Worm (Caenorhabditis elegans): ENCODE results near the gene R10D12.10.

R10D12.10 gene

ce11 chrV:13923851-13924250 lies 34.3 kb downstream of the R10D12.10 start, which contains the start of gene srxa-11:
TSS of gene srxa-11 (plus strand) at chrV:13924151.
- TF ChIP-seq mab-5 (tag; optimal IDR thresholded peaks at IDR 0.05) (no peak), ama-1 (optimal IDR thresholded peaks at IDR 0.05) (no peak), lin-13 (GFP tag; optimal IDR thresholded peaks at IDR 0.05) (no peak), mdl-1 (tag; optimal IDR thresholded peaks at IDR 0.05) (no peak)

- TF ChIP-seq alr-1 (tag; optimal IDR thresholded peaks at IDR 0.05) (no peak), sma-3 (GFP tag; optimal IDR thresholded peaks at IDR 0.05) (no peak), nhr-77 (tag; optimal IDR thresholded peaks at IDR 0.05) (no peak), elt-1 (tag; optimal IDR thresholded peaks at IDR 0.05) (no peak), Y55F3AM.14 (GFP tag; optimal IDR thresholded peaks at IDR 0.05) (no peak), nhr-10 (tag; optimal IDR thresholded peaks at IDR 0.05) (no peak), zag-1 (tag; optimal IDR thresholded peaks at IDR 0.05) (no peak), mdl-1 (tag; optimal IDR thresholded peaks at IDR 0.05) (no peak), elt-3 (tag; optimal IDR thresholded peaks at IDR 0.05) (no peak), ceh-82 (tag; optimal IDR thresholded peaks at IDR 0.05) (no peak), C34F6.9 (tag; optimal IDR thresholded peaks at IDR 0.05) (no peak), ceh-16 (tag; optimal IDR thresholded peaks at IDR 0.05) (no peak), snpc-4 (tag; optimal IDR thresholded peaks at IDR 0.05) (no peak), ztf-11 (tag; optimal IDR thresholded peaks at IDR 0.05) (no peak), lin-39 (tag; optimal IDR thresholded peaks at IDR 0.05) (no peak), dmd-4 (tag; optimal IDR thresholded peaks at IDR 0.05) (no peak), ztf-4 (tag; optimal IDR thresholded peaks at IDR 0.05) (no peak), sem-4 (tag; optimal IDR thresholded peaks at IDR 0.05) (no peak)
These were observed 37.4 kb downstream of the R10D12.10 start, which contains the start of gene srx-42 for ce11 chrV:13920730-13921129. TSS of gene srx-42 (plus strand) at chrV:13921030.

DNA sequence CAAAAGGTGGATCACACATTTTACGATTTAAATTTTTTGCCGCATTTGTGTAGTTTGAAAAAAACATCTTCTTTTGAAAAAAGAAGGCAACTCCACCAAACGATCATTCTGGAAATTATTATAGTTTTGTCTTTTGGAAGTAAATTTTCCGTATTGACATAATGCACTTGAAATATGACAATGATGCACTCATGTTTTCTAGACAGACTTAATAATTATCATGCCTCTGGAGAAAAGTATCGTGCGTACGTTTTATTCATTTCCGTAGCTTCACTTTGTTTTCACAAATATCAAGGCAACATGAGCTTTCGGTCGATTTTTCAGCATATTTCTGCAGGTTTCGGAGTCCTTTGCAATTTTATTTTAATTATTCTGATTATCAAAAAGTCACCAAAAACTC lies 39.8 kb downstream of the R10D12.10 start, which contains the start of gene str-250:
Gene str-250, plus strand, starts transcription at position 301 of the 400 bp plus-strand sequence.
- TF ChIP-seq nhr-10 (tag; optimal IDR thresholded peaks at IDR 0.05) (no peak), mbf-1 (tag; optimal IDR thresholded peaks at IDR 0.05) (no peak), Y55F3AM.14 (GFP tag; optimal IDR thresholded peaks at IDR 0.05) (no peak), ztf-4 (tag; optimal IDR thresholded peaks at IDR 0.05) (no peak), aly-2 (tag; optimal IDR thresholded peaks at IDR 0.05) (no peak), lin-13 (GFP tag; optimal IDR thresholded peaks at IDR 0.05) (no peak), ama-1 (optimal IDR thresholded peaks at IDR 0.05) (no peak), sma-3 (GFP tag; optimal IDR thresholded peaks at IDR 0.05) (no peak), mdl-1 (tag; optimal IDR thresholded peaks at IDR 0.05) (no peak)

- TF ChIP-seq mdl-1 (tag; optimal IDR thresholded peaks at IDR 0.05) (no peak), C34F6.9 (tag; optimal IDR thresholded peaks at IDR 0.05) (no peak), peb-1 (tag; optimal IDR thresholded peaks at IDR 0.05) (no peak), nhr-10 (tag; optimal IDR thresholded peaks at IDR 0.05) (no peak), snpc-4 (tag; optimal IDR thresholded peaks at IDR 0.05) (no peak), R02D3.7 (tag; optimal IDR thresholded peaks at IDR 0.05) (no peak), ZK546.5 (tag; optimal IDR thresholded peaks at IDR 0.05) (no peak), nhr-11 (tag; optimal IDR thresholded peaks at IDR 0.05) (no peak)
These were observed 42.0 kb downstream of the R10D12.10 start, which contains the start of gene str-252 for ce11 chrV:13916196-13916595. TSS of gene str-252 (plus strand) at chrV:13916496.

DNA sequence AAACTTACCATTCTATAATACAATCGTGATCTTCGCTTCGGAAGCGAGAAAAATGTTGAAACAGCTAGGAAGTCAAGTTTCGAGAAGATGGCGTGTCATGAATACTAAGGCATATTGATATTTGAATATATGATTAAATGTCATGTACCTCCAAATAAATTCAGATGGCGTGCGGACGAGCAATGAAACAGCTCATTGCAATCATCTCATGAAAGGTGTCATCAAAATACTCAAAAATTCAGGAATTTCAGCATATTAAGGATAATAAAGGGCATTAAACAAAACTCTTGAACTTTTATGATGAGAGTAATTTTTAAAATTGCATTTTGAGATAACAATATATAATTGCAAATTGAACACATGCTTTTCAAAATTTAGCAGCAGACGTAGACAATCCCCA lies 42.8 kb downstream of the R10D12.10 start, which contains the start of gene gcy-32:
Gene gcy-32, minus strand, starts transcription at position 101 of the 400 bp plus-strand sequence.
- TF ChIP-seq unc-62 (GFP tag; optimal IDR thresholded peaks at IDR 0.05) (no peak), ama-1 (optimal IDR thresholded peaks at IDR 0.05) (no peak), lin-13 (GFP tag; optimal IDR thresholded peaks at IDR 0.05) (no peak), gmeb-1 (tag; optimal IDR thresholded peaks at IDR 0.05) (no peak), egl-27 (tag; optimal IDR thresholded peaks at IDR 0.05) (no peak), ceh-16 (tag; optimal IDR thresholded peaks at IDR 0.05) (no peak), peb-1 (tag; optimal IDR thresholded peaks at IDR 0.05) (no peak), nhr-25 (tag; optimal IDR thresholded peaks at IDR 0.05) (no peak), nhr-12 (tag; optimal IDR thresholded peaks at IDR 0.05) (no peak), nhr-23 (tag; optimal IDR thresholded peaks at IDR 0.05) (no peak), elt-3 (tag; optimal IDR thresholded peaks at IDR 0.05) (no peak), ztf-11 (tag; optimal IDR thresholded peaks at IDR 0.05) (no peak), nhr-6 (tag; optimal IDR thresholded peaks at IDR 0.05) (no peak), ztf-4 (tag; optimal IDR thresholded peaks at IDR 0.05) (no peak), zag-1 (tag; optimal IDR thresholded peaks at IDR 0.05) (no peak)
